Fruit fly (Drosophila melanogaster) whole organism, wandering third instar larva: ENCODE results near the gene CG6283.

Experiments used
- Abd-B ChIP-seq: fragments of >200 bp; optimal IDR thresholded peaks from 2 replicates; lab custom pipeline; 2017; ENCODE audit warnings: missing biosample characterization, missing genetic modification characterization
- CG32264 ChIP-seq: fragments of 200-800 bp; sonication (Bioruptor generic); optimal IDR thresholded peaks from 2 replicates; lab custom pipeline; 2016; ENCODE audit warnings: missing biosample characterization, missing genetic modification characterization
- CrebA ChIP-seq: fragments of 200-800 bp; sonication (Bioruptor generic); optimal IDR thresholded peaks from 2 replicates; lab custom pipeline; 2016; ENCODE audit warnings: missing biosample characterization, mild to moderate bottlenecking, missing genetic modification characterization, borderline replicate concordance
- Dif ChIP-seq: fragments of 200-275, 200-300 bp; sonication (Bioruptor generic); optimal IDR thresholded peaks from 2 replicates; lab custom pipeline; 2018; ENCODE audit warnings: missing biosample characterization, missing genetic modification characterization; ENCODE audit not compliant: partially characterized antibody
- GATAd ChIP-seq: sonication (Bioruptor generic); optimal IDR thresholded peaks from 2 replicates; lab custom pipeline; 2016; ENCODE audit warnings: missing biosample characterization, missing genetic modification characterization
- HLH106 ChIP-seq: fragments of 200-800 bp; optimal IDR thresholded peaks from 3 replicates; lab custom pipeline; 2019; ENCODE audit warnings: missing biosample characterization, mild to moderate bottlenecking, missing genetic modification characterization, moderate library complexity
- Hr78 ChIP-seq: fragments of >200 bp; optimal IDR thresholded peaks from 2 replicates; lab custom pipeline; 2017; ENCODE audit warnings: missing biosample characterization, missing genetic modification characterization
- Hr83 ChIP-seq: fragments of 200-300 bp; sonication (Bioruptor generic); optimal IDR thresholded peaks from 2 replicates; lab custom pipeline; 2016; ENCODE audit warnings: missing biosample characterization, mild to moderate bottlenecking, missing genetic modification characterization, moderate library complexity; ENCODE audit not compliant: poor library complexity, severe bottlenecking
- Jra ChIP-seq: sonication (Bioruptor generic); optimal IDR thresholded peaks from 2 replicates; lab custom pipeline; 2016; ENCODE audit warnings: missing biosample characterization, missing genetic modification characterization
- Mio ChIP-seq: sonication (Bioruptor generic); optimal IDR thresholded peaks from 2 replicates; lab custom pipeline; 2016; ENCODE audit warnings: missing biosample characterization, missing genetic modification characterization
- N ChIP-seq: fragments of >200 bp; optimal IDR thresholded peaks from 2 replicates; lab custom pipeline; 2018; ENCODE audit warnings: missing biosample characterization, missing external identifiers, missing genetic modification characterization
- Rel ChIP-seq, 2 experiments: fragments of 200-800 bp; sonication (Bioruptor generic) in 1 of 2; optimal IDR thresholded peaks; 2 replicates in 1 of 2; 3 replicates in 1 of 2; lab custom pipeline; 2016 to 2019; ENCODE audit warnings: mild to moderate bottlenecking in 2 of 2, missing biosample characterization in 2 of 2, missing genetic modification characterization in 2 of 2, moderate library complexity in 1 of 2
- Sp1 ChIP-seq: fragments of 200-800 bp; sonication (Bioruptor generic); optimal IDR thresholded peaks from 3 replicates; lab custom pipeline; 2019; ENCODE audit warnings: missing biosample characterization, mild to moderate bottlenecking, missing genetic modification characterization, moderate library complexity
- Vsx2 ChIP-seq: fragments of 200-300, 225-300 bp; sonication (Bioruptor generic); optimal IDR thresholded peaks from 2 replicates; lab custom pipeline; 2018; ENCODE audit warnings: missing biosample characterization, missing genetic modification characterization; ENCODE audit not compliant: partially characterized antibody
- dl ChIP-seq, 2 experiments: fragments of 175-275, 200-275 bp in 1 of 2; fragments of 200-275 bp in 1 of 2; sonication (Bioruptor generic); optimal IDR thresholded peaks; lab custom pipeline; 2018; ENCODE audit warnings: mild to moderate bottlenecking in 2 of 2, missing biosample characterization in 2 of 2, missing genetic modification characterization in 2 of 2, moderate library complexity in 2 of 2; ENCODE audit not compliant: partially characterized antibody in 2 of 2, insufficient read depth in 1 of 2
- dmrt93B ChIP-seq: fragments of 200-800 bp; sonication (Bioruptor generic); optimal IDR thresholded peaks from 2 replicates; lab custom pipeline; 2018; ENCODE audit warnings: missing biosample characterization, mild to moderate bottlenecking, missing genetic modification characterization
- dsf ChIP-seq: sonication (Bioruptor generic); optimal IDR thresholded peaks from 2 replicates; lab custom pipeline; 2016; ENCODE audit warnings: missing biosample characterization, missing genetic modification characterization, borderline replicate concordance
- foxo ChIP-seq, 2 experiments: fragments of 200-800 bp; sonication (Bioruptor generic); optimal IDR thresholded peaks; 2 replicates in 1 of 2; 3 replicates in 1 of 2; lab custom pipeline; 2016 to 2017; ENCODE audit warnings: missing biosample characterization in 2 of 2, missing genetic modification characterization in 2 of 2
- fru ChIP-seq: fragments of 200-800 bp; sonication (Bioruptor generic); optimal IDR thresholded peaks from 3 replicates; lab custom pipeline; 2016; ENCODE audit warnings: missing biosample characterization, mild to moderate bottlenecking, missing genetic modification characterization
- h ChIP-seq: fragments of 200-800 bp; sonication (Bioruptor generic); optimal IDR thresholded peaks from 3 replicates; lab custom pipeline; 2016; ENCODE audit warnings: missing biosample characterization, mild to moderate bottlenecking, missing genetic modification characterization
- jim ChIP-seq: fragments of 175-275, 200-325 bp; sonication (Bioruptor generic); optimal IDR thresholded peaks from 2 replicates; lab custom pipeline; 2016; ENCODE audit warnings: missing biosample characterization, mild to moderate bottlenecking, missing genetic modification characterization
- lola ChIP-seq: fragments of >200 bp; optimal IDR thresholded peaks from 2 replicates; lab custom pipeline; 2017; ENCODE audit warnings: missing biosample characterization, missing genetic modification characterization
- pan ChIP-seq: fragments of >200 bp; optimal IDR thresholded peaks from 2 replicates; lab custom pipeline; 2017
- psq ChIP-seq: fragments of 200-800 bp; sonication (Bioruptor generic); optimal IDR thresholded peaks from 3 replicates; lab custom pipeline; 2017; ENCODE audit warnings: missing biosample characterization, mild to moderate bottlenecking, missing genetic modification characterization, moderate library complexity
- rgr ChIP-seq: fragments of 200-800 bp; sonication (Bioruptor generic); optimal IDR thresholded peaks from 3 replicates; lab custom pipeline; 2016; ENCODE audit warnings: missing biosample characterization, mild to moderate bottlenecking, missing genetic modification characterization
- sage ChIP-seq: fragments of 200-800 bp; sonication (Bioruptor generic); optimal IDR thresholded peaks from 2 replicates; lab custom pipeline; 2016; ENCODE audit warnings: missing biosample characterization, mild to moderate bottlenecking, missing genetic modification characterization
- sv ChIP-seq: fragments of 200-800 bp; sonication (Bioruptor generic); optimal IDR thresholded peaks from 3 replicates; lab custom pipeline; 2016; ENCODE audit warnings: missing biosample characterization, missing genetic modification characterization
- tai ChIP-seq: sonication (Bioruptor generic); optimal IDR thresholded peaks from 2 replicates; lab custom pipeline; 2016; ENCODE audit warnings: missing biosample characterization, missing genetic modification characterization
- woc ChIP-seq: sonication (Bioruptor generic); optimal IDR thresholded peaks from 2 replicates; lab custom pipeline; 2016; ENCODE audit warnings: missing biosample characterization, mild to moderate bottlenecking, missing genetic modification characterization

CG6283 gene

DNA sequence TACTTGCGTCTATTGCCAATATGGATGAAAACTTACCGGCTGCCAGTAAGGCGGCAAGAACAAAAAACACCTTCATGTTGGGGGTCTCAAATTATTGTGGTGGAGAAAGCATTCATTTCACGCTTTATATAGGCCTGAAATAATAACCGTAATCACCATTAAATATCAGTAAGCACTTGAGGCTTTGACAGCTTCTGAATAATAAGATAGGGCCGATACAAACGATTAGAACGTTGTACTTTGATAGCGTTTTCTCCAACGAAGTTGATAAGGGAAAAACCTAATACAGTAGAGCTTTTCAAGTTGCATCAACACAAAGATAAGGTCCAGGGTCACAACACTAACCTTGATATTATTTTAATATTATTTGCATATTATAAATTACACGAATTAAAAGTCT, at the start of gene CG6283:
Gene CG6283 (minus strand): TSS at position 101 of the 400 bp plus-strand sequence.
- no peak for TF ChIP-seq dl (GFP tag; optimal IDR thresholded peaks at IDR 0.05; lab: Kevin White, UChicago; ENCODE audit: insufficient read depth in 1 of 2, partially characterized antibody in 2 of 2)
- TF ChIP-seq fru (GFP tag; lab: Kevin White, UChicago) = no peak
- no peak for TF ChIP-seq Vsx2
- no peak for TF ChIP-seq pan (lab: Kevin White, UChicago)
- no peak for TF ChIP-seq Abd-B (GFP tag; lab: Kevin White, UChicago)
- no peak for TF ChIP-seq dmrt93B (GFP tag; lab: Kevin White, UChicago)
- no peak for TF ChIP-seq Hr78 (GFP tag; lab: Kevin White, UChicago)
- no peak for TF ChIP-seq Dif (GFP tag; lab: Kevin White, UChicago)
- TF ChIP-seq jim (GFP tag; lab: Kevin White, UChicago) = no peak
- no peak for TF ChIP-seq sv (GFP tag; lab: Kevin White, UChicago)
- TF ChIP-seq lola (GFP tag; lab: Kevin White, UChicago) = no peak
- TF ChIP-seq, all 38 proteins: peak for 0

DNA sequence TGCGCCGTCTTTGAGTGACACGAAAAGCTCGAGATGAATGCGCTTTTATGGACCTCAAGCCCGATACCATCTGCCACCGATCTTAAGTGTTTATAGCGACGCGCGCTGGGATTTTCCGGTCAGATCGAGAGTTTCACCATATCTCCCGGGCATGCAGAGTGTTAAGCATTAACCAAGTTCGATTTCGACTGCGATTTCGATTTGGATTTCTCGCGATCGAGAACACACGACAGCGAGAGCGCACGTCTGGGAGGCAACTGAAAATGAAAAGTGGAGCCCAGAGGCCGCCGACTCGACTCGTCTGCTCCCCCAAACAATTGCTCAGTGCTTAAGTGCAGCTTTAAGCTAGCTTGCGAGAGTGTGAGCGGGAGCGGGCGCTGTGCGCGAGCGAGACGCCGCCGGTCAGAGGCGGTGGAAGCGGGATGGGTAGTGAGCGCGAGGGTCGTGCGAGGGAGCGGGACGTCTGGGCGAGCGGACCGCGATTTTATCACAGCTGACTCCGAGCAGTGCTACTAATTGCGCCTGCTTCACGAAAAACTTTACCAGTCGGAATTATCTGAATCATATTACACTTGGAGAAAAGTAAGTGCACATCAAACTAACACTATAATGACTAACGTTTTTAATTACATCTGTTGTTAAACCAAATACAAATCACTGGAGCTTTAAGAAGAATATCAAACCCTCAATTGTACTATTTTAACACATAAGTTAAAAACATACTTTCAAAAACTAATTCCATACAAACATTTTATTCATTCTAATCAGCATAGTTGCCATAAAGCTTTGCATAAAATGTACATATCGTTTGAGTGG, 48.8 kb upstream of the CG6283 start, which contains the start of gene spz:
Gene spz (minus strand): TSS at position 261 of the 816 bp plus-strand sequence.
- TF ChIP-seq rgr (GFP tag; lab: Kevin White, UChicago) (peak; percentile 0), Dif (GFP tag; lab: Kevin White, UChicago) (peak; percentile 87), fru (GFP tag; lab: Kevin White, UChicago) (peak; percentile 7), foxo (GFP tag; optimal IDR thresholded peaks at IDR 0.05; lab: Kevin White, UChicago) (peak in 1 of 2 experiments; percentile 6), h (GFP tag; lab: Kevin White, UChicago) (peak; percentile 49), Hr83 (GFP tag; lab: Kevin White, UChicago) (peak; percentile 32), dl (GFP tag; optimal IDR thresholded peaks at IDR 0.05; lab: Kevin White, UChicago; ENCODE audit: insufficient read depth in 1 of 2, partially characterized antibody in 2 of 2) (peak; percentile 61 to 89), Vsx2 (peak; percentile 33), sage (GFP tag; lab: Kevin White, UChicago) (no peak), tai (GFP tag; lab: Kevin White, UChicago) (no peak), Sp1 (GFP tag; lab: Kevin White, UChicago) (no peak), CG32264 (GFP tag; lab: Kevin White, UChicago) (no peak), GATAd (no peak), N (GFP tag; lab: Kevin White, UChicago) (no peak), sv (GFP tag; lab: Kevin White, UChicago) (no peak), Jra (GFP tag; lab: Kevin White, UChicago) (no peak)

DNA sequence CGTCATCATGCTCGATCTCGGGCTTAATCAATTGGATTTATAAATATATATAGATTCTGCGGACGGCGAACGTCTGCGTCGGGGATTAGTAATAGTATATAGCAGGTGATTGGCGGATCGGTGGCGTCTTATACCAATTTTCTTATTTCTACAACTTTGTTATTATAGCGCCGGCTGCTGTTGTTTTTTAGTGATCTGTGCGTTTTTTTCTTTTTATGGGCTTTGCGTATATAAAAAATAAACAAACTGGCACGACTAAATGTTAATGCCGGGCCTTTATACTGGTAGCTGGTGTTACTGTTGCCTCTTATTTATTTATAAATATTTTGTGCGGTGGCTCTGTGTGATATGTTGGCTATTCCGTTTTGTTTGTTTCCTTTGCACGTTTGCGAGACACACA, 48.0 kb upstream of the CG6283 start:
- TF ChIP-seq woc (GFP tag; lab: Kevin White, UChicago) (no peak), HLH106 (tag; lab: Kevin White, UChicago) (no peak), Hr78 (GFP tag; lab: Kevin White, UChicago) (no peak), fru (GFP tag; lab: Kevin White, UChicago) (no peak), Mio (no peak), pan (lab: Kevin White, UChicago) (no peak), rgr (GFP tag; lab: Kevin White, UChicago) (no peak)

DNA sequence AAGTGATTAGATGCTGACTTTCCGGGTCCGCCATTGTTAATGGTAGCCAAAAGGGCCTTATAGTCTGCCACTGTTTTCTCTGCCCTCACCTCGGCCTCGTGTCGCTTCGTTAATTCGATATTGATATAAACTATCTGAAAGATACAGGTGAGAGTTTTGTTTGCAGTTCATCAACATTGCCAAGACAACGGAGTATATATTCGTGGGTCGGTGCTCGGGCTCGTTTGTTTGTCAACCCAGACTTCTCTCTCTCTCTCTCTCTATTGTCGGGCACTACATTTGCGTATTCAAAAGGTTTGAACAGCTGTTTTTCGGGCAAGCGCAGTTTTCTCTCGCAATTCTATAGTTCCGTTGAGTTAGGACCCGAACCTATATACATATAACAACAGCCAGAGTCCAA, 46.2 kb upstream of the CG6283 start:
- TF ChIP-seq Rel (GFP tag; optimal IDR thresholded peaks at IDR 0.05; lab: Kevin White, UChicago) = no peak
- TF ChIP-seq Rel (tag; optimal IDR thresholded peaks at IDR 0.05; lab: Kevin White, UChicago) = no peak
- no peak for TF ChIP-seq N (GFP tag; lab: Kevin White, UChicago)
- no peak for TF ChIP-seq dmrt93B (GFP tag; lab: Kevin White, UChicago)
- TF ChIP-seq CrebA = no peak
- no peak for TF ChIP-seq dsf
- no peak for TF ChIP-seq dl (GFP tag; optimal IDR thresholded peaks at IDR 0.05; lab: Kevin White, UChicago; ENCODE audit: insufficient read depth in 1 of 2, partially characterized antibody in 2 of 2)
- no peak for TF ChIP-seq psq (GFP tag; lab: Kevin White, UChicago)
- no peak for TF ChIP-seq Mio
- no peak for TF ChIP-seq HLH106 (tag; lab: Kevin White, UChicago)
